Fruit fly (Drosophila melanogaster) Kc167 (cell line): Measurements from ENCODE around the gene CG34180.

ENCODE experiments used
- Myc ChIP-seq: fragments of >200 bp; optimal IDR thresholded peaks from 2 replicates; lab custom pipeline; 2017; ENCODE audit warnings: missing external identifiers
- Sin3A ChIP-seq: fragments of >200 bp; optimal IDR thresholded peaks from 2 replicates; lab custom pipeline; 2018; ENCODE audit warnings: missing external identifiers
- h ChIP-seq: fragments of >200 bp; optimal IDR thresholded peaks from 3 replicates; lab custom pipeline; 2018; ENCODE audit warnings: missing external identifiers
- insv ChIP-seq: fragments of >200 bp; optimal IDR thresholded peaks from 3 replicates; lab custom pipeline; 2018; ENCODE audit warnings: missing external identifiers
- psq ChIP-seq: fragments of >200 bp; optimal IDR thresholded peaks from 2 replicates; lab custom pipeline; 2017; ENCODE audit warnings: missing external identifiers
- ttk ChIP-seq: sonication (Bioruptor generic); optimal IDR thresholded peaks from 2 replicates; lab custom pipeline; 2017; ENCODE audit warnings: missing external identifiers

The CG34180 gene

DNA sequence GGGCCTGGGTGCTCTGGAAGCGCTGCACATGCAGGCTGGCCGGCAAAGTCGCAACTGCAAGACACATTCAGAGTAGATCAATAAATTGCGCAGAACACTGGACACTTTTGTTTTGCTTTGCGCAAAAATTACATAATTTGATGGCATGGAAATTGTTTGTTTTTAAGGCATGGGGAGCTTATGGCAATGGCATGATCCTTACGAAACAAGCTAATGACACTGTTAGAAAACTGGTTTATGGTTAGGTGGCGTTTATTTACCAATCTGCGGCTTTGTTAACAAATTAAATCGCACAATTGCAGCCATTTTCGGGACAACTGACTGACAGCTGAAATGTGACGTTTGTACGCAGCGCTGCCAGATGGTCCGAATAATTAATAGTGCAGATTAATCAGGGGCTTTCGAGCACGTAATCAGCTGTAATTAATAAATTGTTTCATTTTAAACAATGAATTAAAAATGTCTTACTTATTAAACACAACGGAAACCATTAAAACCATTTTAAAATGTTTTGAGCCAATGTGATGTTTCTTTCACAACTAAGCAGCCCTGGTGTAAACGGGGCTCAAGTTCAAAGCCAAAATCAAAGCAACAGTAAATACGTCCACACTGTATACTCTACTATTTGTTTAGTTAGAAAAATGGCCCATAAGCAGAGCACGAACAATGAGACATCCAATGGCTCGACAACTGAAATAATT, 2.2 kb downstream of the CG34180 start, which contains the start of the genes ND-51 and CG13994:
Gene ND-51 (minus strand): TSS at position 376 of the 701 bp plus-strand sequence.
Gene CG13994 (plus strand): TSS at position 608 of the 701 bp plus-strand sequence.
- TF ChIP-seq Myc (no peak), psq (lab: Kevin White, UChicago) (no peak), insv (lab: Kevin White, UChicago) (no peak), Sin3A (no peak), h (lab: Kevin White, UChicago) (no peak), ttk (no peak)

- no peak for TF ChIP-seq h (lab: Kevin White, UChicago)
- no peak for TF ChIP-seq psq (lab: Kevin White, UChicago)
Measured at dm6 chr2L:6065823-6066222, 5.5 kb downstream of the CG34180 start, which contains the start of the genes Fbw5 and CG9147. Gene Fbw5 (minus strand): TSS chr2L:6065953. Gene CG9147 (plus strand): TSS chr2L:6065997.

DNA sequence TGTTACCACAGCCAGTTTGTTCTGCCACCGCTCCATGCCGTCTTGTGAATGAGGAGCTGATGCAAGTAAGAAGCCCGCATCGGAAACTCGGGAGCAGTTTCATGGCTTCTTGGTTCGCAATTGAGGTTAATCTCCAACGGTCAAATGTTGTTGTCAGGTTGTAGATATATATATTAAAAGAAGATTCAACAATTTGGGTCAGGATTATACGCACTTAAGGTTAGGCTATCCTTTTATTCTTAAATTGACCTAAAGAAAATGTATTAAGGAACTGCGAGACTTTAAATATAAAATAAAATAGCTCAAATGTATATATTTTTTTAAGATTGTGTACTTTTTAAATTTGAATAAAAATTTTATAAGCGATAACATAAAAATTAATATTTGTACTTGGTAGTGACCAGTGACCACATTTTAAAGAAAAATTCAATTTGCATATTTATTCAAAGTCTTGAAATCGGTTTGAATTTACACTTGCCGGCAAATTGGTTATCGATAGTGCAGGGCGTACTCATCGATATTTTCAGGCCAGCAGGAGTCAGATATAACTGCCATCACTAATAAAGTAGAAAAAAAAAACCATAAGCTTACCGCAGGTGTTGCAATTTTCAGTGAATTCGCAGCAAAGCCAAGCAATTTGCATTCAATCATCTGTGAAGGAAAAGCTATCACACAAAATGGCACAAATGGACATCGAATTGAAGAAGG, 8.4 kb downstream of the CG34180 start, which contains the start of the genes CG9150 and Pfdn1:
Gene CG9150 (minus strand): TSS at position 51 of the 708 bp plus-strand sequence.
Gene Pfdn1 (plus strand): TSS at position 536 of the 708 bp plus-strand sequence.
- TF ChIP-seq ttk = no peak
- no peak for TF ChIP-seq insv (lab: Kevin White, UChicago)
- TF ChIP-seq Sin3A = no peak
- TF ChIP-seq Myc = no peak
- no peak for TF ChIP-seq psq (lab: Kevin White, UChicago)
- no peak for TF ChIP-seq h (lab: Kevin White, UChicago)

DNA sequence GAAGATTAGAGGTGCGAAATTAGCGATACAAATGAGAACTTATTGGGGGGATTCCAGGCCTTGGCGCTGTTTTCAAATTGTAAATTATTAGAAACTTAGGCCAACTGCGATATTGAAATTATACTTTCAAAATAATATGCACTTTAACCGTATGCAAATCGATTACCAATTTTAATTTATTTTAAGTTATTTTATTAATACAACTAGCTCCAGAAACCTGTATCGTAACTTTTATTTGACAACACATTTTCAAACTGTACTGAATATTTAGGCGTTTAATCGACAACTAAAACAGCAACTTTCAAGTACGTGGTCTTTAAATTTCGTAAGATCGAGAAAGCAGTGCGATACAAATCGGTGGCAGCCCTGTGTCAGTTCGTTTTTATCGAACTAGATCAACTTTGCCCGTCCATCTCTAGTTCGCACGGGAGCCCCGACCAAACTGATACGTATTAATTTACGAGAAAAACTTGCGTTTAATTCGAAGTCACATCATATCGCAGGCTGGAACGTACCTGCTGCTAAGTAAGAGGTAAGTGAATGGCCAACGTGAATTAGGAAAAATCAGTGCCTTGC, 10.4 kb downstream of the CG34180 start, which contains the start of the genes CG9154 and Kr-h2:
Gene CG9154 (minus strand): TSS at position 31 of the 576 bp plus-strand sequence.
Gene Kr-h2 (plus strand): TSS at position 335 of the 576 bp plus-strand sequence.
- TF ChIP-seq Sin3A = no peak
- no peak for TF ChIP-seq insv (lab: Kevin White, UChicago)
- no peak for TF ChIP-seq Myc
- TF ChIP-seq h (lab: Kevin White, UChicago) = no peak
- no peak for TF ChIP-seq ttk
- TF ChIP-seq psq (lab: Kevin White, UChicago) = no peak

DNA sequence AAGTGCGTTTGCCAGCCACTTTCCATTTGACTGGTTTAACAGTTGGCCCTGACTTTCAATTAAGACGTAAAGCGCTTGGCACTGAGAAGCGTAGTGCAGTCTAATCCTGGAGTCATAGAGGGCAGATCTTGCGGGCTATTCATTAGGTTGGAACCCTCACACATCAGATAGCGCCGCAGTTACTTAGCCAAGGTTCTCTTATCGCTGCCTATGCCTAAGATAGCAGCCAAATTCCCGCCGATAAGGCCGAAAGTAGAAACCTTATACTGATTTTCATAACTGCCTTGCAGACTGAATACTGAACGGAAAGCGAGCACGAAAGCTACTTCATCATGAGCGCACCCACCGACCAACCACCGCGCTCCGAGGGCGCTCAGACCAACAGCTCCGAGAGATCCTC, 11.8 kb downstream of the CG34180 start:
- TF ChIP-seq insv (lab: Kevin White, UChicago) = no peak
- TF ChIP-seq h (lab: Kevin White, UChicago) = no peak
- TF ChIP-seq Sin3A = no peak
- no peak for TF ChIP-seq ttk
- TF ChIP-seq psq (lab: Kevin White, UChicago) = no peak
- TF ChIP-seq Myc = no peak

DNA sequence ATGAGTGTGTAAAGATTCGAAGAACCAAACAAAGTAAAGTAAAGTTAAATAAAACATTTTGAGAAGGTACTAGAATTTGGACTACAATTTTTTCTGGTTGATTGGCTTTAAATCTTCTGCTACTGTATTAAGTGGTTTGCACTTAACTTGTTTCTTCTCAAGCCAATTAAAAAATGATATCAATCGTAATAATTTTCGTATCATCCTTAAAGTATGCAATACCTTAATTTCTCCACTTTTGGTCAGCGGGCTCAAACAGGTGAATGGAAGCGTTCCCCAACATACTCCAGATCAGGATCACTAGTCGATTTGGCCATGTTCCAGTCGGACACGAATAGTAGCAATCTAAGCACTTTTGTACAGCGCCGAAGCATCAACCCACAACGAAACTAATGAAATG, 13.6 kb downstream of the CG34180 start:
- TF ChIP-seq h (lab: Kevin White, UChicago) (no peak), psq (lab: Kevin White, UChicago) (no peak), ttk (no peak), insv (lab: Kevin White, UChicago) (no peak), Sin3A (no peak), Myc (no peak)

- TF ChIP-seq h (lab: Kevin White, UChicago) (no peak), ttk (no peak), insv (lab: Kevin White, UChicago) (no peak), Myc (no peak), Sin3A (no peak), psq (lab: Kevin White, UChicago) (no peak)
Measured at dm6 chr2L:6074314-6074713, 14.0 kb downstream of the CG34180 start.

DNA sequence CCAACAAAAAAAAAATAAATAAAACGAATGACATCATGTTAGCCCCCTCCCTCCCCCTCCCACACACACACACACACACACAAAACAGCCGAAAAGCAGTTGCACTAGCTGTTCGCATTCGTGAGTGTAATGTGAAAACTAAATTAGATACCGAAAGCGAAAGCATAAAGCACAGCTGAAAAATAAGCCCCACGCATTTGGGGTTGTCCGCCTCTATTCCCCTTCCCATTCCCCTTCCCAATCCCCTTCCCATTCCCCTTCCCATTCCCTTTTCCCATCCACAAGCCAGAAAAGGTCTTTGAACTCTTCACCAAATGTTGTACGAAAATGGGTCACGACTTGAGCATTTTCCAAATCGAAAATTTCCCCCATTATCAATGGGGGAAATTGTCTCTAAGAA, 15.0 kb downstream of the CG34180 start:
- no peak for TF ChIP-seq Myc
- TF ChIP-seq h (lab: Kevin White, UChicago) = no peak
- no peak for TF ChIP-seq Sin3A
- no peak for TF ChIP-seq ttk
- TF ChIP-seq psq (lab: Kevin White, UChicago) = no peak
- no peak for TF ChIP-seq insv (lab: Kevin White, UChicago)

dm6 chr2L:6076143-6076542, 15.8 kb downstream of the CG34180 start:
- TF ChIP-seq Myc (no peak), insv (lab: Kevin White, UChicago) (no peak), h (lab: Kevin White, UChicago) (no peak), ttk (no peak), Sin3A (no peak), psq (lab: Kevin White, UChicago) (no peak)

- no peak for TF ChIP-seq Sin3A
- no peak for TF ChIP-seq Myc
- no peak for TF ChIP-seq psq (lab: Kevin White, UChicago)
- no peak for TF ChIP-seq h (lab: Kevin White, UChicago)
- no peak for TF ChIP-seq insv (lab: Kevin White, UChicago)
- TF ChIP-seq ttk = no peak
Measured at dm6 chr2L:6076829-6077364, 16.6 kb downstream of the CG34180 start.

DNA sequence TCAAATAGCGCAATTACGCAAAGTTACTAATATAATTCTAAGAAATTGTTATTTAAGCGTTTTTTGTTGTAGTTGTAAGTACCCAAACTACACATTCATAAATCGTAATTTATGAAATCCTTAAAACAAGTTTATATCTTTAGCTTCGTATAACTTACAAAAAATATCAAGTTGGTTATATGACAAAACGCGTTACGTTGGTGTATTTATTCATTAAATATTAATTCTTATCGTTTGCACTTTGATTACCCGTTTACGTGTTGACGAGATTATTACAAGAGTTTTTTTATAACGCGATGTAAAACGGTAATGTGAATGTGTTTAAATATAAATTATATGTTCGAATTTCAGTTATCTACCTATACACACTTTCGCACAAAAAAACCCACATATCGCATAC, 17.3 kb downstream of the CG34180 start:
- TF ChIP-seq psq (lab: Kevin White, UChicago) (no peak), Myc (no peak), Sin3A (no peak), insv (lab: Kevin White, UChicago) (no peak), h (lab: Kevin White, UChicago) (no peak), ttk (no peak)
